Fruit fly (Drosophila melanogaster): ENCODE measurements around the gene CG32152.

CG32152 gene

DNA sequence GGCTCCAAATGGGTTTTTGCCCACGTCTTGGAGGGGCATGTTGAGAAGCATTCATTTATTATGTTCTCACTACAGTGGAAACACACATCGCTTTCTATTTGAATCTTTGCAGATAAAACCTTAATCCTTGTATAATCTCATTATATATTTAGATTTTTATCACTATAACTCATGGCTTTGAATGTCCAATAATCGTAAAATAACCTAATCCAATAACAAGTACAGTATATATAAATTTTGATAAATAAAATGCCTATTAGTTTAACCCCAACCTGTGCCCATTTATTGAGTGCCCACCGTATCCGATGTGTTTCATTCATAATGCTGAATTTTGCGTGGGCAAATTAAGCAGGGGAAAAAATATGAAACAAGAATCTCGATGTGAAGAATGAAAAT is 2.7 kb upstream of the CG32152 start (continued):
- peak; percentile 63 for TF ChIP-seq al (GFP tag; IDR thresholded peaks at IDR 0.05)
- TF ChIP-seq dysf (GFP tag; IDR thresholded peaks at IDR 0.05): peak; percentile 70; the same call in 2 of the 3 replicates
- TF ChIP-seq ro (GFP tag; IDR thresholded peaks at IDR 0.05): no peak
- TF ChIP-seq CG31441 (GFP tag; IDR thresholded peaks at IDR 0.05): peak; percentile 34; the same call in 1 of the 2 replicates
- no peak for TF ChIP-seq bowl (GFP tag; IDR thresholded peaks at IDR 0.05)
- no peak for TF ChIP-seq CG8478 (optimal IDR thresholded peaks at IDR 0.05)
- TF ChIP-seq salm (tag; optimal IDR thresholded peaks at IDR 0.05): no peak
- no peak for TF ChIP-seq CG10565 (GFP tag; optimal IDR thresholded peaks at IDR 0.05)
- TF ChIP-seq CG18262 (tag; optimal IDR thresholded peaks at IDR 0.05): peak; percentile 6
- peak; percentile 43 for TF ChIP-seq CG2712 (tag; optimal IDR thresholded peaks at IDR 0.05)
- TF ChIP-seq CHES-1-like (GFP tag; optimal IDR thresholded peaks at IDR 0.05): no peak
- TF ChIP-seq NFAT (GFP tag; IDR thresholded peaks at IDR 0.05): peak; percentile 52; the same call in 1 of the 2 replicates
- TF ChIP-seq CG1233 (GFP tag; optimal IDR thresholded peaks at IDR 0.05): peak; percentile 30
- TF ChIP-seq ftz-f1 (GFP tag; optimal IDR thresholded peaks at IDR 0.05): no peak

DNA sequence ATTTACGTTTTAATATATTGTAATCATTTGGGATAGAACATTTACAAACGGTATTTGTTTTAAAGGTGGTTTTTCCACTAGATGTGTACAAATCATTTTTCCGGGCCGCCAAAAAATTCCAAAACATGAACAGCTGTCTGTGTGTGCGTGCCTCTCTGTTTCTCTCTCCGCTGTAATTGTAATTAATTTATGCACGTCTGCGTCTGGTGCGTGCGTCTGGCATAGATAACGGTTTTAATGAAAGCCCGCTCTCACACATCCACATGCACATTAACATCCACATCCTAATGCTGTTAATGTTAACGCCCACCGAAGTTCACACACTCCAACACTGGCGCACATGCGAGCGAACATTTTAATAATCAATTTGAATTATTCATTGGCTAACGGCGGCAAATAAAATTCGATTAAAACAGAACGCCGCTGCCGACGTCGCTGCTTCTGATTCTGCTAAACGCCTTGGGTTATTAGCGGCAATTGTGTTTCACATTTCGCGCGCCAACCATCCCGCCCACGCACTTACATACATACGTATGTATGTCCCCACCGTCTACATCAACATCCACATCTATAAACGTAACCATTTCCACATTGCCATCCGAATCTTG is 2.2 kb upstream of the CG32152 start:
- no peak for TF ChIP-seq nau (GFP tag; optimal IDR thresholded peaks at IDR 0.05)
- 0 out of 2 replicates have a peak, but pooled peaks have one; percentile 9 for TF ChIP-seq seq (GFP tag; IDR thresholded peaks at IDR 0.05)
- no peak for TF ChIP-seq HLHmδ (GFP tag; optimal IDR thresholded peaks at IDR 0.05)
- TF ChIP-seq CG14441 (GFP tag; IDR thresholded peaks at IDR 0.05): no peak
- peak; percentile 82 for TF ChIP-seq Adf1 (GFP tag; IDR thresholded peaks at IDR 0.05)
- no peak for TF ChIP-seq CG1233 (GFP tag; optimal IDR thresholded peaks at IDR 0.05)
- peak; percentile 71 for TF ChIP-seq vvl (GFP tag; IDR thresholded peaks at IDR 0.05)
- TF ChIP-seq mirr (GFP tag; optimal IDR thresholded peaks at IDR 0.05): peak; percentile 1
- peak; percentile 84; the same call in 2 of the 4 replicates for TF ChIP-seq chinmo (GFP tag; IDR thresholded peaks at IDR 0.05; ENCODE audit: partially characterized antibody)
- 0 out of 2 replicates have a peak, but pooled peaks have one; percentile 7 for TF ChIP-seq CG6689 (GFP tag; IDR thresholded peaks at IDR 0.05)
- TF ChIP-seq sr (GFP tag; IDR thresholded peaks at IDR 0.05): peak; percentile 79
- TF ChIP-seq CG18011 (GFP tag; optimal IDR thresholded peaks at IDR 0.05): no peak
- TF ChIP-seq jigr1 (GFP tag; IDR thresholded peaks at IDR 0.05): no peak
- no peak for TF ChIP-seq zf30C (GFP tag; optimal IDR thresholded peaks at IDR 0.05)
- TF ChIP-seq slbo (GFP tag; IDR thresholded peaks at IDR 0.05): no peak
- peak; percentile 69 for TF ChIP-seq Med (GFP tag)
- TF ChIP-seq exex (tag; optimal IDR thresholded peaks at IDR 0.05): peak; percentile 60
- peak; percentile 40 for TF ChIP-seq cg (GFP tag; optimal IDR thresholded peaks at IDR 0.05)

DNA sequence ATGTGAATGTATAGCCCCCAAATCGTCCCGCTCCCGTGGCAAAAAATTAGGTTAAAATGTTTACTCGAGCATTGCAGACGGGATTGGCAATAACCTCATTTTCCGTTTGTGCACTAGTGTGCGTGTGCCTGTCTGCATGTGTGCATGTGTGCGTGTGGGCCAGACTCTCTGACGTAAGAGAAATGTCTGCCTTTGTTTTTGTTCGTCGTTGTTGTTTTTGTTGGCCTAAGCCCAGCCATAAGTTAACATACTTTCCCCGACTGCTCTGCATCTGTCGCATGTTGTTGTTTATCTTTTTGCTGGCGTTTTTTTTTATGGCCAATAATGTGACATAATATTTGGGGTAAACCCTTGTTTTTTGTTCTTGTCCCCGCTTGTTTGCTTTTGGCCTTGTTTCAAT is 1.4 kb upstream of the CG32152 start:
- TF ChIP-seq CG13894 (tag; optimal IDR thresholded peaks at IDR 0.05): peak; percentile 19
- TF ChIP-seq CG12769 (tag; optimal IDR thresholded peaks at IDR 0.05): peak; percentile 45
- no peak for TF ChIP-seq CG30403 (GFP tag; optimal IDR thresholded peaks at IDR 0.05)
- TF ChIP-seq CG4360 (GFP tag; IDR thresholded peaks at IDR 0.05): peak; percentile 23; the same call in 1 of the 2 replicates
- TF ChIP-seq CG10959 (GFP tag; IDR thresholded peaks at IDR 0.05): 0 out of 2 replicates have a peak, but pooled peaks have one; percentile 33
- TF ChIP-seq CG10462 (GFP tag; optimal IDR thresholded peaks at IDR 0.05): no peak
- peak in 1 of 2 experiments; percentile 74 for TF ChIP-seq Pdp1 (GFP tag; optimal IDR thresholded peaks at IDR 0.05)
- TF ChIP-seq salm (tag; optimal IDR thresholded peaks at IDR 0.05): no peak
- TF ChIP-seq cato (GFP tag; optimal IDR thresholded peaks at IDR 0.05; ENCODE audit: borderline replicate concordance): no peak
- 0 out of 3 replicates have a peak, but pooled peaks have one; percentile 52 for TF ChIP-seq CG3726 (GFP tag; IDR thresholded peaks at IDR 0.05)
- TF ChIP-seq Med (GFP tag): peak; percentile 72
- peak; percentile 47 for TF ChIP-seq cg (GFP tag; optimal IDR thresholded peaks at IDR 0.05)
